Fruit fly (Drosophila melanogaster) whole organism, embryonic: ENCODE data around the gene CG5937.

ENCODE experiments used
- ATbp ChIP-seq: fragments of 200-800 bp; sonication (Bioruptor generic); optimal IDR thresholded peaks from 2 replicates; lab custom pipeline; 2017; ENCODE audit warnings: missing biosample characterization, mild to moderate bottlenecking, missing genetic modification characterization, missing genetic modification reagents
- B-H1 ChIP-seq: fragments of 200-800 bp; sonication (Bioruptor generic); IDR thresholded peaks from 3 replicates; pipeline ENCODE4 v1.3.6; 2022; ENCODE audit warnings: missing biosample characterization, missing genetic modification characterization
- Bdp1 ChIP-seq: fragments of 200-800 bp; sonication (Bioruptor generic); optimal IDR thresholded peaks from 3 replicates; lab custom pipeline; 2016; ENCODE audit warnings: missing biosample characterization, missing genetic modification characterization
- CG1024 ChIP-seq: fragments of 200-800 bp; sonication (Bioruptor generic); IDR thresholded peaks from 2 replicates; pipeline ENCODE4 v1.3.6; 2022; ENCODE audit warnings: missing biosample characterization, missing genetic modification characterization
- CG12299 ChIP-seq: fragments of 200-800 bp; sonication (Bioruptor generic); optimal IDR thresholded peaks from 2 replicates; lab custom pipeline; 2018; ENCODE audit warnings: missing biosample characterization, mild to moderate bottlenecking, missing genetic modification characterization
- CG1233 ChIP-seq: fragments of 200-800 bp; sonication (Bioruptor generic); optimal IDR thresholded peaks from 4 replicates; lab custom pipeline; 2018; ENCODE audit warnings: missing biosample characterization, mild to moderate bottlenecking, missing genetic modification characterization
- CG12391 ChIP-seq: fragments of 200-800 bp; sonication (Bioruptor generic); optimal IDR thresholded peaks from 3 replicates; lab custom pipeline; 2018; ENCODE audit warnings: missing biosample characterization, mild to moderate bottlenecking, missing genetic modification characterization, moderate library complexity
- CG12942 ChIP-seq: fragments of 200-800 bp; sonication (Bioruptor generic); optimal IDR thresholded peaks from 3 replicates; lab custom pipeline; 2016; ENCODE audit warnings: missing biosample characterization, missing genetic modification characterization
- CG14050 ChIP-seq: fragments of 200-800 bp; sonication (Bioruptor generic); IDR thresholded peaks from 3 replicates; pipeline ENCODE4 v1.3.6; 2022; ENCODE audit warnings: missing biosample characterization, missing genetic modification characterization
- CG1647 ChIP-seq: fragments of 200-800 bp; sonication (Bioruptor generic); optimal IDR thresholded peaks from 3 replicates; lab custom pipeline; 2016; ENCODE audit warnings: missing biosample characterization, missing genetic modification characterization
- CG17829 ChIP-seq: fragments of 200-800 bp; optimal IDR thresholded peaks from 2 replicates; lab custom pipeline; 2019; ENCODE audit warnings: missing biosample characterization, mild to moderate bottlenecking, missing genetic modification characterization, moderate library complexity
- CG33557 ChIP-seq: fragments of 200-800 bp; sonication (Bioruptor generic); optimal IDR thresholded peaks from 2 replicates; lab custom pipeline; 2019; ENCODE audit warnings: missing biosample characterization, mild to moderate bottlenecking, missing genetic modification characterization, moderate library complexity
- CG4328 ChIP-seq: fragments of 200-800 bp; sonication (Bioruptor generic); optimal IDR thresholded peaks from 3 replicates; lab custom pipeline; 2017; ENCODE audit warnings: missing biosample characterization, missing genetic modification reagents, missing genetic modification characterization
- CG6654 ChIP-seq: fragments of 200-800 bp; sonication (Bioruptor generic); optimal IDR thresholded peaks from 2 replicates; lab custom pipeline; 2017; ENCODE audit warnings: missing biosample characterization, mild to moderate bottlenecking, missing genetic modification characterization
- CG8089 ChIP-seq: fragments of 200-800 bp; sonication (Bioruptor generic); optimal IDR thresholded peaks from 3 replicates; lab custom pipeline; 2016; ENCODE audit warnings: missing biosample characterization, missing genetic modification characterization
- CG8388 ChIP-seq: fragments of 200-800 bp; sonication (Bioruptor generic); optimal IDR thresholded peaks from 2 replicates; lab custom pipeline; 2019; ENCODE audit warnings: missing biosample characterization, mild to moderate bottlenecking, missing genetic modification characterization, moderate library complexity
- CG9609 ChIP-seq: fragments of 200-800 bp; sonication (Bioruptor generic); optimal IDR thresholded peaks from 3 replicates; lab custom pipeline; 2016; ENCODE audit warnings: missing biosample characterization, missing genetic modification characterization
- CG9817 ChIP-seq: fragments of 200-800 bp; sonication (Bioruptor generic); optimal IDR thresholded peaks from 2 replicates; lab custom pipeline; 2018; ENCODE audit warnings: missing biosample characterization, mild to moderate bottlenecking, missing genetic modification characterization, moderate library complexity
- Elba2 ChIP-seq: fragments of 200-800 bp; sonication (Bioruptor generic); optimal IDR thresholded peaks from 3 replicates; lab custom pipeline; 2016; ENCODE audit warnings: missing biosample characterization, missing genetic modification characterization
- GATAe ChIP-seq: fragments of 200-800 bp; sonication (Bioruptor generic); conservative IDR thresholded peaks from 2 replicates; pipeline ENCODE4 v1.3.6; 2022; ENCODE audit warnings: missing biosample characterization, missing genetic modification characterization
- H15 ChIP-seq: fragments of 200-800 bp; sonication (Bioruptor generic); IDR thresholded peaks from 3 replicates; pipeline ENCODE4 v1.3.6; 2022; ENCODE audit warnings: missing biosample characterization, missing genetic modification characterization
- MBD-R2 ChIP-seq: fragments of 200-800 bp; sonication (Bioruptor generic); IDR thresholded peaks from 2 replicates; pipeline ENCODE4 v1.3.6; 2022; ENCODE audit warnings: missing biosample characterization, missing genetic modification characterization
- NFAT ChIP-seq: fragments of 200-800 bp; sonication (Bioruptor generic); IDR thresholded peaks from 2 replicates; pipeline ENCODE4 v1.3.6; 2022; ENCODE audit warnings: missing biosample characterization, missing genetic modification characterization
- Nf-YC ChIP-seq: fragments of 200-800 bp; optimal IDR thresholded peaks from 3 replicates; lab custom pipeline; 2019; ENCODE audit warnings: missing biosample characterization, mild to moderate bottlenecking, missing genetic modification characterization, moderate library complexity
- PHDP ChIP-seq: fragments of 200-800 bp; sonication (Bioruptor generic); optimal IDR thresholded peaks from 3 replicates; lab custom pipeline; 2018; ENCODE audit warnings: missing biosample characterization, mild to moderate bottlenecking, missing genetic modification characterization, moderate library complexity
- Ptx1 ChIP-seq: fragments of 200-800 bp; sonication (Bioruptor generic); IDR thresholded peaks from 2 replicates; pipeline ENCODE4 v1.3.6; 2022; ENCODE audit warnings: missing biosample characterization, missing genetic modification characterization
- Sox102F ChIP-seq: fragments of 200-800 bp; sonication (Bioruptor generic); optimal IDR thresholded peaks from 2 replicates; lab custom pipeline; 2018; ENCODE audit warnings: missing biosample characterization, mild to moderate bottlenecking, missing genetic modification characterization, moderate library complexity
- Xrp1 ChIP-seq: fragments of 200-800 bp; sonication (Bioruptor generic); IDR thresholded peaks from 2 replicates; pipeline ENCODE4 v1.3.6; 2022; ENCODE audit warnings: missing biosample characterization, missing genetic modification characterization
- YL-1 ChIP-seq: fragments of 200-800 bp; sonication (Bioruptor generic); optimal IDR thresholded peaks from 3 replicates; lab custom pipeline; 2017; ENCODE audit warnings: missing biosample characterization, mild to moderate bottlenecking, missing genetic modification characterization
- ac ChIP-seq: fragments of 200-800 bp; sonication (Bioruptor generic); optimal IDR thresholded peaks from 3 replicates; lab custom pipeline; 2017; ENCODE audit warnings: missing biosample characterization, mild to moderate bottlenecking, missing genetic modification characterization
- ase ChIP-seq: fragments of 200-800 bp; sonication (Bioruptor generic); IDR thresholded peaks from 3 replicates; pipeline ENCODE4 v1.3.6; 2022; ENCODE audit warnings: missing biosample characterization, missing genetic modification characterization
- ato ChIP-seq: fragments of 200-800 bp; sonication (Bioruptor generic); IDR thresholded peaks from 2 replicates; pipeline ENCODE4 v1.3.6; 2022; ENCODE audit warnings: missing biosample characterization, missing genetic modification characterization; ENCODE audit not compliant: partially characterized antibody
- br ChIP-seq: fragments of >200 bp; optimal IDR thresholded peaks from 2 replicates; lab custom pipeline; 2017
- cas ChIP-seq: fragments of 200-800 bp; sonication (Bioruptor generic); IDR thresholded peaks from 2 replicates; pipeline ENCODE4 v1.3.6; 2022; ENCODE audit warnings: missing biosample characterization, missing genetic modification characterization
- dimm ChIP-seq: fragments of 200-800 bp; sonication (Bioruptor generic); IDR thresholded peaks from 2 replicates; pipeline ENCODE4 v1.3.6; 2022; ENCODE audit warnings: missing biosample characterization, missing genetic modification characterization
- ems ChIP-seq: fragments of 200-800 bp; sonication (Bioruptor generic); optimal IDR thresholded peaks from 3 replicates; lab custom pipeline; 2016; ENCODE audit warnings: missing biosample characterization, missing genetic modification characterization
- exex ChIP-seq: fragments of 200-800 bp; sonication (Bioruptor generic); optimal IDR thresholded peaks from 4 replicates; lab custom pipeline; 2018; ENCODE audit warnings: missing biosample characterization, mild to moderate bottlenecking, missing genetic modification characterization, moderate library complexity
- eyg ChIP-seq: fragments of 200-800 bp; sonication (Bioruptor generic); optimal IDR thresholded peaks from 3 replicates; lab custom pipeline; 2016; ENCODE audit warnings: missing biosample characterization, missing genetic modification characterization
- fd3F ChIP-seq: fragments of 200-800 bp; sonication (Bioruptor generic); optimal IDR thresholded peaks from 2 replicates; lab custom pipeline; 2018; ENCODE audit warnings: missing biosample characterization, mild to moderate bottlenecking, missing genetic modification characterization, moderate library complexity
- fu2 ChIP-seq: fragments of 200-800 bp; sonication (Bioruptor generic); optimal IDR thresholded peaks from 2 replicates; lab custom pipeline; 2016; ENCODE audit warnings: missing biosample characterization, missing genetic modification characterization
- gt ChIP-seq: fragments of 200-800 bp; sonication (Bioruptor generic); IDR thresholded peaks from 2 replicates; pipeline ENCODE4 v1.3.6; 2022; ENCODE audit warnings: missing biosample characterization, missing genetic modification characterization
- lbe ChIP-seq: fragments of 200-800 bp; sonication (Bioruptor generic); optimal IDR thresholded peaks from 2 replicates; lab custom pipeline; 2016; ENCODE audit warnings: missing biosample characterization, mild to moderate bottlenecking, missing genetic modification characterization
- nerfin-2 ChIP-seq: fragments of 200-800 bp; sonication (Bioruptor generic); IDR thresholded peaks from 2 replicates; pipeline ENCODE4 v1.3.6; 2022; ENCODE audit warnings: missing biosample characterization, missing genetic modification characterization; ENCODE audit not compliant: partially characterized antibody
- otp ChIP-seq: fragments of 200-800 bp; sonication (Bioruptor generic); IDR thresholded peaks from 3 replicates; pipeline ENCODE4, ENCODE4 v1.3.6; 2022; ENCODE audit warnings: missing biosample characterization, missing genetic modification characterization
- peb ChIP-seq: fragments of 200-800 bp; sonication (Bioruptor generic); IDR thresholded peaks from 2 replicates; pipeline ENCODE4 v1.3.6; 2022; ENCODE audit warnings: missing biosample characterization, missing genetic modification characterization
- pzg ChIP-seq: fragments of 200-800 bp; sonication (Bioruptor generic); optimal IDR thresholded peaks from 3 replicates; lab custom pipeline; 2018; ENCODE audit warnings: missing biosample characterization, mild to moderate bottlenecking, missing genetic modification characterization, moderate library complexity
- salm ChIP-seq: fragments of 200-800 bp; sonication (Bioruptor generic); optimal IDR thresholded peaks from 2 replicates; lab custom pipeline; 2018; ENCODE audit warnings: missing biosample characterization, mild to moderate bottlenecking, missing genetic modification characterization
- seq ChIP-seq: fragments of 200-800 bp; sonication (Bioruptor generic); IDR thresholded peaks from 2 replicates; pipeline ENCODE4 v1.3.6; 2022; ENCODE audit warnings: missing biosample characterization, missing genetic modification characterization
- sim ChIP-seq: fragments of 200-800 bp; sonication (Bioruptor generic); IDR thresholded peaks from 2 replicates; pipeline ENCODE4 v1.3.6; 2022; ENCODE audit warnings: missing biosample characterization, missing genetic modification characterization
- slbo ChIP-seq: fragments of 200-800 bp; sonication (Bioruptor generic); IDR thresholded peaks from 2 replicates; pipeline ENCODE4 v1.3.6; 2022; ENCODE audit warnings: missing biosample characterization, missing genetic modification characterization
- unc-4 ChIP-seq: fragments of 200-800 bp; sonication (Bioruptor generic); IDR thresholded peaks from 2 replicates; pipeline ENCODE4 v1.3.6; 2022; ENCODE audit warnings: missing biosample characterization, missing genetic modification characterization; ENCODE audit not compliant: partially characterized antibody

CG5937 gene

dm6 chrX:6031692-6032091 is 8.1 kb upstream of the CG5937 start (continued):
- TF ChIP-seq otp (GFP tag; lab: Robert Waterston, UW) (peak; percentile 84), CG17829 (tag; lab: Kevin White, UChicago) (peak; percentile 82), peb (GFP tag; lab: Robert Waterston, UW) (peak; percentile 64; the same call in 1 of the 2 replicates), slbo (GFP tag; lab: Robert Waterston, UW) (peak; percentile 82), exex (tag; lab: Kevin White, UChicago) (no peak), CG14050 (GFP tag; lab: Robert Waterston, UW) (peak; percentile 56), CG8089 (GFP tag; lab: Kevin White, UChicago) (peak; percentile 67), gt (GFP tag; lab: Robert Waterston, UW) (0 out of 2 replicates have a peak, but pooled peaks have one; percentile 25), Xrp1 (peak; percentile 89), lbe (GFP tag; lab: Kevin White, UChicago) (no peak), CG12299 (tag; lab: Kevin White, UChicago) (peak; percentile 74), eyg (peak; percentile 53), nerfin-2 (GFP tag; lab: Robert Waterston, UW) (no peak), MBD-R2 (GFP tag; lab: Robert Waterston, UW) (peak; percentile 40; the same call in 1 of the 2 replicates), CG12942 (GFP tag; lab: Kevin White, UChicago) (peak; percentile 56), Sox102F (GFP tag; lab: Kevin White, UChicago) (peak; percentile 77), ac (GFP tag; lab: Kevin White, UChicago) (peak; percentile 63), sim (peak; percentile 57; the same call in 1 of the 2 replicates), salm (tag; lab: Kevin White, UChicago) (peak; percentile 65), ATbp (GFP tag; lab: Kevin White, UChicago) (peak; percentile 85), fd3F (GFP tag; lab: Kevin White, UChicago) (peak; percentile 33), CG1647 (GFP tag; lab: Kevin White, UChicago) (peak; percentile 47), CG6654 (GFP tag; lab: Kevin White, UChicago) (peak; percentile 48), PHDP (peak; percentile 71), Elba2 (GFP tag; lab: Kevin White, UChicago) (no peak), GATAe (no peak), unc-4 (no peak), ems (peak; percentile 41), seq (0 out of 2 replicates have a peak, but pooled peaks have one; percentile 32), CG4328 (GFP tag; lab: Kevin White, UChicago) (peak; percentile 60), fu2 (GFP tag; lab: Kevin White, UChicago) (peak; percentile 55), CG33557 (GFP tag; lab: Kevin White, UChicago) (peak; percentile 77), ato (GFP tag; lab: Robert Waterston, UW) (no peak), H15 (peak; percentile 67; the same call in 2 of the 3 replicates), CG9609 (GFP tag; lab: Kevin White, UChicago) (peak; percentile 71), B-H1 (GFP tag; lab: Robert Waterston, UW) (peak; percentile 69), CG1024 (GFP tag; lab: Robert Waterston, UW) (peak; percentile 64), YL-1 (no peak), pzg (GFP tag; lab: Kevin White, UChicago) (no peak), Ptx1 (GFP tag; lab: Robert Waterston, UW) (peak; percentile 80), CG8388 (peak; percentile 75), dimm (GFP tag; lab: Robert Waterston, UW) (peak; percentile 50; the same call in 1 of the 2 replicates), CG1233 (GFP tag; lab: Kevin White, UChicago) (peak; percentile 74), Bdp1 (GFP tag; lab: Kevin White, UChicago) (peak; percentile 56), Nf-YC (tag; lab: Kevin White, UChicago) (peak; percentile 59), br (lab: Kevin White, UChicago) (no peak), CG12391 (tag; lab: Kevin White, UChicago) (peak; percentile 81), ase (GFP tag; lab: Robert Waterston, UW) (peak; percentile 51; the same call in 1 of the 3 replicates), CG9817 (tag; lab: Kevin White, UChicago) (peak; percentile 68), NFAT (GFP tag; lab: Robert Waterston, UW) (no peak), cas (no peak)
